Fruit fly (Drosophila melanogaster) whole organism, prepupa: ENCODE data around the gene Ugt36A1.

ENCODE experiments used
- Blimp-1 ChIP-seq: fragments of 200-800 bp; sonication (Bioruptor generic); optimal IDR thresholded peaks from 3 replicates; lab custom pipeline; 2017; ENCODE audit warnings: missing biosample characterization, missing genetic modification characterization, mild to moderate bottlenecking, moderate library complexity, missing genetic modification reagents
- CG11762 ChIP-seq: fragments of 200-800 bp; sonication (Bioruptor generic); optimal IDR thresholded peaks from 3 replicates; lab custom pipeline; 2016; ENCODE audit warnings: missing biosample characterization, missing genetic modification characterization; ENCODE audit not compliant: insufficient read depth
- CG11902 ChIP-seq: fragments of 200-800 bp; sonication (Bioruptor generic); optimal IDR thresholded peaks from 3 replicates; lab custom pipeline; 2016; ENCODE audit warnings: missing biosample characterization, missing genetic modification characterization
- CG1621 ChIP-seq: fragments of 200-800 bp; sonication (Bioruptor generic); optimal IDR thresholded peaks from 3 replicates; lab custom pipeline; 2018; ENCODE audit warnings: missing biosample characterization, mild to moderate bottlenecking, missing genetic modification characterization
- CG3919 ChIP-seq: fragments of 200-800 bp; sonication (Bioruptor generic); optimal IDR thresholded peaks from 3 replicates; lab custom pipeline; 2016; ENCODE audit warnings: missing biosample characterization, missing genetic modification characterization
- CG6276 ChIP-seq: fragments of 200-800 bp; sonication (Bioruptor generic); optimal IDR thresholded peaks from 2 replicates; lab custom pipeline; 2017; ENCODE audit warnings: missing biosample characterization, mild to moderate bottlenecking, missing genetic modification characterization
- Eip93F ChIP-seq: fragments of 200-800 bp; sonication (Bioruptor generic); optimal IDR thresholded peaks from 2 replicates; lab custom pipeline; 2016; ENCODE audit warnings: missing biosample characterization, mild to moderate bottlenecking, missing genetic modification characterization
- OdsH ChIP-seq: fragments of 200-800 bp; sonication (Bioruptor generic); optimal IDR thresholded peaks from 3 replicates; lab custom pipeline; 2016; ENCODE audit warnings: missing biosample characterization, missing genetic modification characterization
- Sox102F ChIP-seq: fragments of 200-800 bp; sonication (Bioruptor generic); optimal IDR thresholded peaks from 2 replicates; lab custom pipeline; 2016; ENCODE audit warnings: missing biosample characterization, mild to moderate bottlenecking, missing genetic modification characterization
- net ChIP-seq: fragments of 200-800 bp; sonication (Bioruptor generic); optimal IDR thresholded peaks from 3 replicates; lab custom pipeline; 2016; ENCODE audit warnings: missing biosample characterization, missing genetic modification characterization
- pdm3 ChIP-seq: fragments of 200-800 bp; sonication (Bioruptor generic); optimal IDR thresholded peaks from 3 replicates; lab custom pipeline; 2016; ENCODE audit warnings: missing biosample characterization, missing genetic modification characterization
- topi ChIP-seq: fragments of 200-800 bp; sonication (Bioruptor generic); optimal IDR thresholded peaks from 3 replicates; lab custom pipeline; 2016; ENCODE audit warnings: missing biosample characterization, missing genetic modification characterization

dm6 chr2L:3668451-3668850 is 49.6 kb downstream of the Ugt36A1 start, which contains the start of gene Sfp24Ba:
- TF ChIP-seq topi (GFP tag; lab: Kevin White, UChicago), result no peak
- TF ChIP-seq Sox102F (GFP tag; lab: Kevin White, UChicago), result no peak
- TF ChIP-seq CG11762 (GFP tag; lab: Kevin White, UChicago), result no peak
- no peak for TF ChIP-seq CG6276 (GFP tag; lab: Kevin White, UChicago)
- no peak for TF ChIP-seq CG1621 (tag; lab: Kevin White, UChicago)
- TF ChIP-seq Eip93F (GFP tag; lab: Kevin White, UChicago), result no peak
- no peak for TF ChIP-seq CG11902 (GFP tag; lab: Kevin White, UChicago)
- TF ChIP-seq pdm3, result no peak
- TF ChIP-seq net (GFP tag; lab: Kevin White, UChicago), result no peak
- no peak for TF ChIP-seq Blimp-1
- TF ChIP-seq OdsH (GFP tag; lab: Kevin White, UChicago), result no peak
- no peak for TF ChIP-seq CG3919 (GFP tag; lab: Kevin White, UChicago)
